Worm (Caenorhabditis elegans): ENCODE measurements around the gene F37C4.4.

The F37C4.4 gene

DNA sequence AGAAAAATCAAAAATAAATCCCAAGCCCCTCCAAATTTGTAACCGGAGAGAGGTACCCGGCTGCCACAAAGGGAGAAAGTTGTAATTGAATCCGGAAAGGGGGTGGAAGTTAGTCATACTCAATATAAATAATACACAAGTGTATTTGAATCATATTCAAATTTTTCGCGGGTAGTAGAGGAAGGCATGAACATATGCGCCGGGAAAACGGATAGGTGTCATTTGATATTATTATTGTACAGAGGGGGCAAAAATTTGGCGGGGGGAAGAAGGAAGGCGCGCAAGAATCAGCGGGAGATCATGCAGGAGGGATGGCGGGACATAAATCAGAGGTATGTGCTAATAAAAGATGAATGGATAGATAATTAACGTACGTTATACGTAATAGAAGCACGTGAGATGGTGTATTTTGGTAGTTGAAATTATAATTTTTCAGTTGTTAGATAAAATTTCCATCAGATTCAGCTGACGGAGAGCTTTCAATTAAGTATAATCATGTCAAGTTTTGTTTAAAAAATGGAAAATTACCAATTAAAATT, 40.5 kb upstream of the F37C4.4 start, which contains the start of gene F28F9.3:
TSS of gene F28F9.3 (plus strand) at position 301 of the 539 bp plus-strand sequence.
- peak; percentile 53 for TF ChIP-seq efl-1 (GFP tag; optimal IDR thresholded peaks at IDR 0.05)
- TF ChIP-seq ama-1 (optimal IDR thresholded peaks at IDR 0.05), result no peak
- TF ChIP-seq ama-1 (GFP tag; optimal IDR thresholded peaks at IDR 0.05), result no peak

ce11 chrIV:3827724-3828123, 39.4 kb upstream of the F37C4.4 start:
- TF ChIP-seq ceh-27 (GFP tag; optimal IDR thresholded peaks at IDR 0.05) (no peak), Y95B8A.8 (GFP tag; IDR thresholded peaks at IDR 0.05) (no peak), F39B2.1 (GFP tag; IDR thresholded peaks at IDR 0.05) (no peak), C06A6.2 (GFP tag; conservative IDR thresholded peaks at IDR 0.05) (no peak), lin-26 (GFP tag; IDR thresholded peaks at IDR 0.05) (no peak), atf-7 (tag; optimal IDR thresholded peaks at IDR 0.05) (no peak), nhr-120 (GFP tag; IDR thresholded peaks at IDR 0.05) (no peak), egl-44 (GFP tag; IDR thresholded peaks at IDR 0.05) (no peak), lsl-1 (GFP tag; optimal IDR thresholded peaks at IDR 0.05) (no peak), ceh-79 (tag; optimal IDR thresholded peaks at IDR 0.05) (no peak), let-526 (GFP tag; IDR thresholded peaks at IDR 0.05) (no peak), F57C9.4 (tag; optimal IDR thresholded peaks at IDR 0.05) (no peak), hlh-12 (tag; optimal IDR thresholded peaks at IDR 0.05) (no peak), lin-54 (GFP tag; optimal IDR thresholded peaks at IDR 0.05) (no peak), B0261.1 (tag; optimal IDR thresholded peaks at IDR 0.05) (no peak), nhr-27 (tag; optimal IDR thresholded peaks at IDR 0.05) (no peak), sptf-2 (GFP tag; optimal IDR thresholded peaks at IDR 0.05) (no peak), efl-1 (GFP tag; optimal IDR thresholded peaks at IDR 0.05) (no peak)

DNA sequence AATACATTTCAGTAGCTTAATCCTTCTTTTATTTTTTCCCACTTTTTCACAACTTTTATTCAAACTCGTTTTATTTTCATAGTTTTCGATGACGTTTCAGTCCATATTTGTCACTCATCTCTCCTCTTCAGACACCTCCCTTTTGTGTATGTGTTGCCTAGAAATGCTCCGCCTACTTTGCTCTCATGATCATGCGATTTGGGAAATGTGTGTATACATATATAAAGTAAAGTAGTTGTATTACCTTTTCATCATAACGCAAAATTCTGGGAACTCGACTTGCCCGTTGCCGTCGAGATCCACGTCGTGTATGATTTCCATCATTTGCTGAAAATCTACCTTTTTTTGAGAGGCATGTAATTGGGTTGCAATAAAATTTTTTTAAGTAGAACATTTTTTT, 35.1 kb upstream of the F37C4.4 start:
- TF ChIP-seq ztf-18 (tag; optimal IDR thresholded peaks at IDR 0.05) (no peak), ztf-6 (GFP tag; IDR thresholded peaks at IDR 0.05) (no peak), F33H1.4 (GFP tag; IDR thresholded peaks at IDR 0.05) (no peak), hmg-1.2 (GFP tag; IDR thresholded peaks at IDR 0.05) (no peak), tlf-1 (GFP tag; optimal IDR thresholded peaks at IDR 0.05) (no peak), C17E4.6 (GFP tag; IDR thresholded peaks at IDR 0.05) (no peak), sptf-2 (GFP tag; optimal IDR thresholded peaks at IDR 0.05) (no peak), ceh-27 (GFP tag; optimal IDR thresholded peaks at IDR 0.05) (no peak), ceh-40 (GFP tag; IDR thresholded peaks at IDR 0.05) (no peak), ets-4 (GFP tag; optimal IDR thresholded peaks at IDR 0.05) (no peak), aptf-2 (GFP tag; conservative IDR thresholded peaks at IDR 0.05) (no peak), nfya-1 (tag; optimal IDR thresholded peaks at IDR 0.05; ENCODE audit: borderline replicate concordance, insufficient read depth) (no peak), unc-62 (GFP tag; optimal IDR thresholded peaks at IDR 0.05) (no peak), mcd-1 (GFP tag; IDR thresholded peaks at IDR 0.05) (no peak)

- no peak for TF ChIP-seq hmg-1.2 (GFP tag; IDR thresholded peaks at IDR 0.05)
- no peak for TF ChIP-seq Y53F4B.3 (GFP tag; IDR thresholded peaks at IDR 0.05)
- TF ChIP-seq attf-5 (GFP tag; optimal IDR thresholded peaks at IDR 0.05), result no peak
- no peak for TF ChIP-seq F57A8.1 (GFP tag; optimal IDR thresholded peaks at IDR 0.05)
- TF ChIP-seq bed-2 (GFP tag; IDR thresholded peaks at IDR 0.05), result no peak
- no peak for TF ChIP-seq lin-54 (GFP tag; optimal IDR thresholded peaks at IDR 0.05)
- TF ChIP-seq akir-1 (GFP tag; optimal IDR thresholded peaks at IDR 0.05), result no peak
- TF ChIP-seq ceh-100 (GFP tag; IDR thresholded peaks at IDR 0.05), result no peak
- TF ChIP-seq madf-10 (tag; optimal IDR thresholded peaks at IDR 0.05), result no peak
- TF ChIP-seq aptf-3 (GFP tag; IDR thresholded peaks at IDR 0.05), result no peak
- no peak for TF ChIP-seq ccch-3 (GFP tag; optimal IDR thresholded peaks at IDR 0.05)
- no peak for TF ChIP-seq tbp1 (GFP tag; optimal IDR thresholded peaks at IDR 0.05)
- TF ChIP-seq nhr-90 (tag; optimal IDR thresholded peaks at IDR 0.05), result no peak
- no peak for TF ChIP-seq zfh-2 (GFP tag; conservative IDR thresholded peaks at IDR 0.05)
- no peak for TF ChIP-seq rcor-1 (GFP tag; IDR thresholded peaks at IDR 0.05)
- TF ChIP-seq madf-3 (GFP tag; IDR thresholded peaks at IDR 0.05), result no peak
Observed at ce11 chrIV:3833778-3834177, 33.3 kb upstream of the F37C4.4 start.

All from whole organism, young adult.